Worm (Caenorhabditis elegans): ENCODE data around the gene K10G4.3.
"Not testable (repeated sequence)": the region's sequence is repeated elsewhere in the genome, so short reads cannot be mapped to it uniquely, and the experiment has no call there.

The K10G4.3 gene

ce11 chrV:17264855-17265254 lies at the start of gene K10G4.3:
Gene K10G4.3 (minus strand): TSS chrV:17264955.
- not testable (repeated sequence) for TF ChIP-seq lsy-12, ceh-9, egl-5 (tag; optimal IDR thresholded peaks at IDR 0.05)

ce11 chrV:17312386-17312785 lies 47.6 kb upstream of the K10G4.3 start, which contains the start of gene Y61B8B.3:
Gene Y61B8B.3 (minus strand): TSS chrV:17312486.
- no peak for TF ChIP-seq lin-39 (tag; optimal IDR thresholded peaks at IDR 0.05)
- no peak for TF ChIP-seq ceh-16 (tag; optimal IDR thresholded peaks at IDR 0.05)
- TF ChIP-seq mdl-1 (tag; optimal IDR thresholded peaks at IDR 0.05) = no peak
- TF ChIP-seq zag-1 (tag; optimal IDR thresholded peaks at IDR 0.05) = no peak
- TF ChIP-seq ztf-4 (tag; optimal IDR thresholded peaks at IDR 0.05) = no peak
- no peak for TF ChIP-seq nhr-28 (tag; optimal IDR thresholded peaks at IDR 0.05)
- TF ChIP-seq nhr-237 (tag; optimal IDR thresholded peaks at IDR 0.05) = no peak
- TF ChIP-seq ztf-11 (tag; optimal IDR thresholded peaks at IDR 0.05) = no peak
- no peak for TF ChIP-seq sea-2 (GFP tag; optimal IDR thresholded peaks at IDR 0.05)
- no peak for TF ChIP-seq nfya-1 (tag; optimal IDR thresholded peaks at IDR 0.05; ENCODE audit: insufficient read depth)
- no peak for TF ChIP-seq daf-12 (tag; optimal IDR thresholded peaks at IDR 0.05)
- no peak for TF ChIP-seq ceh-28 (tag; optimal IDR thresholded peaks at IDR 0.05)
- no peak for TF ChIP-seq nhr-67 (tag; optimal IDR thresholded peaks at IDR 0.05)
- no peak for TF ChIP-seq hmg-11 (tag; optimal IDR thresholded peaks at IDR 0.05)
- TF ChIP-seq nhr-25 (tag; optimal IDR thresholded peaks at IDR 0.05) = no peak
- TF ChIP-seq nhr-76 (tag; optimal IDR thresholded peaks at IDR 0.05) = no peak
- no peak for TF ChIP-seq nhr-12 (tag; optimal IDR thresholded peaks at IDR 0.05)
- no peak for TF ChIP-seq mml-1 (tag; optimal IDR thresholded peaks at IDR 0.05)
- TF ChIP-seq R02D3.7 (tag; optimal IDR thresholded peaks at IDR 0.05) = no peak
- TF ChIP-seq ama-1 (optimal IDR thresholded peaks at IDR 0.05) = no peak

ce11 chrV:17307926-17308325 lies 43.2 kb upstream of the K10G4.3 start:
- TF ChIP-seq egl-27 (tag; optimal IDR thresholded peaks at IDR 0.05) (no peak), pqm-1 (tag; optimal IDR thresholded peaks at IDR 0.05) (no peak), fkh-2 (tag; optimal IDR thresholded peaks at IDR 0.05) (no peak), egl-5 (tag; optimal IDR thresholded peaks at IDR 0.05) (no peak), ztf-11 (tag; optimal IDR thresholded peaks at IDR 0.05) (no peak), ceh-9 (tag; optimal IDR thresholded peaks at IDR 0.05) (no peak), elt-1 (tag; optimal IDR thresholded peaks at IDR 0.05) (no peak), fkh-10 (GFP tag; optimal IDR thresholded peaks at IDR 0.05) (no peak), fos-1 (tag; optimal IDR thresholded peaks at IDR 0.05) (no peak), nhr-12 (tag; optimal IDR thresholded peaks at IDR 0.05) (no peak), nhr-237 (tag; optimal IDR thresholded peaks at IDR 0.05) (no peak), jun-1 (tag; optimal IDR thresholded peaks at IDR 0.05) (no peak), nhr-23 (tag; optimal IDR thresholded peaks at IDR 0.05) (no peak), ZK546.5 (tag; optimal IDR thresholded peaks at IDR 0.05) (no peak), nhr-11 (tag; optimal IDR thresholded peaks at IDR 0.05) (no peak), tbx-2 (tag; optimal IDR thresholded peaks at IDR 0.05) (no peak), mdl-1 (tag; optimal IDR thresholded peaks at IDR 0.05) (no peak)

ce11 chrV:17303392-17303791 lies 38.6 kb upstream of the K10G4.3 start:
- TF ChIP-seq ceh-28 (tag; optimal IDR thresholded peaks at IDR 0.05) (no peak), egl-5 (tag; optimal IDR thresholded peaks at IDR 0.05) (no peak), ceh-9 (tag; optimal IDR thresholded peaks at IDR 0.05) (no peak), unc-62 (GFP tag; optimal IDR thresholded peaks at IDR 0.05) (no peak), fos-1 (tag; optimal IDR thresholded peaks at IDR 0.05) (no peak), daf-12 (tag; optimal IDR thresholded peaks at IDR 0.05) (no peak), ztf-11 (tag; optimal IDR thresholded peaks at IDR 0.05) (no peak), nhr-237 (tag; optimal IDR thresholded peaks at IDR 0.05) (no peak), nhr-67 (tag; optimal IDR thresholded peaks at IDR 0.05) (no peak), eor-1 (tag; optimal IDR thresholded peaks at IDR 0.05) (no peak), pqm-1 (tag; optimal IDR thresholded peaks at IDR 0.05) (no peak), elt-1 (tag; optimal IDR thresholded peaks at IDR 0.05) (no peak), nhr-43 (tag; optimal IDR thresholded peaks at IDR 0.05; ENCODE audit: poor library complexity, severe bottlenecking) (no peak), nhr-12 (tag; optimal IDR thresholded peaks at IDR 0.05) (no peak), R02D3.7 (tag; optimal IDR thresholded peaks at IDR 0.05) (no peak), tbx-2 (tag; optimal IDR thresholded peaks at IDR 0.05) (no peak), nhr-76 (tag; optimal IDR thresholded peaks at IDR 0.05) (no peak), zag-1 (tag; optimal IDR thresholded peaks at IDR 0.05) (no peak), nhr-28 (tag; optimal IDR thresholded peaks at IDR 0.05) (no peak)
